Fruit fly (Drosophila melanogaster) whole organism, embryonic: ENCODE measurements around the gene Nup153.
A peak's percentile ranks its signal among the peaks of the same experiment; 100 is the strongest.

ENCODE experiments used
- ATbp ChIP-seq: fragments of 200-800 bp; sonication (Bioruptor generic); optimal IDR thresholded peaks from 2 replicates; lab custom pipeline; 2017; ENCODE audit warnings: missing biosample characterization, mild to moderate bottlenecking, missing genetic modification characterization, missing genetic modification reagents
- B-H1 ChIP-seq: fragments of 200-800 bp; sonication (Bioruptor generic); IDR thresholded peaks from 3 replicates; pipeline ENCODE4 v1.3.6; 2022; ENCODE audit warnings: missing biosample characterization, missing genetic modification characterization
- CG10147 ChIP-seq: fragments of 200-800 bp; sonication (Bioruptor generic); optimal IDR thresholded peaks from 2 replicates; lab custom pipeline; 2019; ENCODE audit warnings: missing biosample characterization, mild to moderate bottlenecking, missing genetic modification characterization, moderate library complexity
- CG11398 ChIP-seq: fragments of 200-800 bp; sonication (Bioruptor generic); optimal IDR thresholded peaks from 2 replicates; lab custom pipeline; 2016; ENCODE audit warnings: missing biosample characterization, missing genetic modification characterization
- CG11696 ChIP-seq: fragments of 200-800 bp; sonication (Bioruptor generic); IDR thresholded peaks from 2 replicates; pipeline ENCODE4 v1.3.6; 2022; ENCODE audit warnings: missing biosample characterization, missing genetic modification characterization
- CG12299 ChIP-seq: fragments of 200-800 bp; sonication (Bioruptor generic); optimal IDR thresholded peaks from 2 replicates; lab custom pipeline; 2018; ENCODE audit warnings: missing biosample characterization, mild to moderate bottlenecking, missing genetic modification characterization
- CG15269 ChIP-seq: fragments of 200-800 bp; sonication (Bioruptor generic); optimal IDR thresholded peaks from 2 replicates; lab custom pipeline; 2018; ENCODE audit warnings: missing biosample characterization, mild to moderate bottlenecking, missing genetic modification characterization, moderate library complexity
- CG15601 ChIP-seq: fragments of 200-800 bp; sonication (Bioruptor generic); optimal IDR thresholded peaks from 3 replicates; lab custom pipeline; 2019; ENCODE audit warnings: missing biosample characterization, mild to moderate bottlenecking, missing genetic modification characterization, moderate library complexity
- CG16815 ChIP-seq: fragments of 200-800 bp; sonication (Bioruptor generic); optimal IDR thresholded peaks from 3 replicates; lab custom pipeline; 2017; ENCODE audit warnings: missing biosample characterization, mild to moderate bottlenecking, missing genetic modification characterization
- CG17328 ChIP-seq: fragments of 200-800 bp; sonication (Bioruptor generic); IDR thresholded peaks from 2 replicates; pipeline ENCODE4 v1.3.6; 2022; ENCODE audit warnings: missing biosample characterization, missing genetic modification characterization
- CG1792 ChIP-seq: fragments of 200-800 bp; sonication (Bioruptor generic); optimal IDR thresholded peaks from 2 replicates; lab custom pipeline; 2016; ENCODE audit warnings: missing biosample characterization, missing genetic modification characterization
- CG18262 ChIP-seq: fragments of 200-800 bp; optimal IDR thresholded peaks from 3 replicates; lab custom pipeline; 2019; ENCODE audit warnings: missing biosample characterization, mild to moderate bottlenecking, missing genetic modification characterization, moderate library complexity
- CG18764 ChIP-seq: fragments of 200-800 bp; sonication (Bioruptor generic); optimal IDR thresholded peaks from 3 replicates; lab custom pipeline; 2016; ENCODE audit warnings: missing biosample characterization, missing genetic modification characterization
- CG2199 ChIP-seq: fragments of 200-800 bp; sonication (Bioruptor generic); IDR thresholded peaks from 3 replicates; pipeline ENCODE4 v1.3.6; 2022; ENCODE audit warnings: missing biosample characterization, missing genetic modification characterization
- CG2202 ChIP-seq: fragments of 200-800 bp; sonication (Bioruptor generic); optimal IDR thresholded peaks from 2 replicates; lab custom pipeline; 2018; ENCODE audit warnings: missing biosample characterization, mild to moderate bottlenecking, missing genetic modification characterization
- CG3163 ChIP-seq: fragments of 200-800 bp; sonication (Bioruptor generic); optimal IDR thresholded peaks from 3 replicates; lab custom pipeline; 2016; ENCODE audit warnings: missing biosample characterization, missing genetic modification characterization
- CG4360 ChIP-seq: fragments of 200-800 bp; sonication (Bioruptor generic); IDR thresholded peaks from 2 replicates; pipeline ENCODE4 v1.3.6; 2022; ENCODE audit warnings: missing biosample characterization, missing genetic modification characterization
- CG5245 ChIP-seq: fragments of 200-800 bp; sonication (Bioruptor generic); optimal IDR thresholded peaks from 3 replicates; lab custom pipeline; 2016; ENCODE audit warnings: missing biosample characterization, missing genetic modification characterization
- CG5953 ChIP-seq: fragments of 200-800 bp; sonication (Bioruptor generic); IDR thresholded peaks from 2 replicates; pipeline ENCODE4 v1.3.6; 2022; ENCODE audit warnings: missing biosample characterization, missing genetic modification characterization
- CG6254 ChIP-seq: fragments of 200-800 bp; sonication (Bioruptor generic); optimal IDR thresholded peaks from 3 replicates; lab custom pipeline; 2017; ENCODE audit warnings: mild to moderate bottlenecking, missing biosample characterization, missing genetic modification reagents, missing genetic modification characterization
- CG6791 ChIP-seq: fragments of 200-800 bp; sonication (Bioruptor generic); IDR thresholded peaks from 3 replicates; pipeline ENCODE4 v1.3.6; 2022; ENCODE audit warnings: missing biosample characterization, missing genetic modification characterization; ENCODE audit not compliant: partially characterized antibody
- CG7839 ChIP-seq: fragments of 200-800 bp; sonication (Bioruptor generic); optimal IDR thresholded peaks from 3 replicates; lab custom pipeline; 2018; ENCODE audit warnings: missing biosample characterization, mild to moderate bottlenecking, missing genetic modification characterization, moderate library complexity
- CG9437 ChIP-seq: fragments of 200-800 bp; sonication (Bioruptor generic); optimal IDR thresholded peaks from 2 replicates; lab custom pipeline; 2018; ENCODE audit warnings: missing biosample characterization, mild to moderate bottlenecking, missing genetic modification characterization
- CG9817 ChIP-seq: fragments of 200-800 bp; sonication (Bioruptor generic); optimal IDR thresholded peaks from 2 replicates; lab custom pipeline; 2018; ENCODE audit warnings: missing biosample characterization, mild to moderate bottlenecking, missing genetic modification characterization, moderate library complexity
- CrebB ChIP-seq: fragments of 200-800 bp; sonication (Bioruptor generic); optimal IDR thresholded peaks from 3 replicates; lab custom pipeline; 2018; ENCODE audit warnings: missing biosample characterization, mild to moderate bottlenecking, missing genetic modification characterization
- D ChIP-seq, 2 experiments: fragments of 200-800 bp in 1 of 2; fragments of >200 bp in 1 of 2; sonication (Bioruptor generic) in 1 of 2; optimal IDR thresholded peaks; 2 replicates in 1 of 2; 3 replicates in 1 of 2; lab custom pipeline; 2017; ENCODE audit warnings: mild to moderate bottlenecking in 1 of 2, missing biosample characterization in 1 of 2, missing genetic modification characterization in 1 of 2, missing genetic modification reagents in 1 of 2
- E2f1 ChIP-seq: fragments of 200-800 bp; sonication (Bioruptor generic); IDR thresholded peaks from 2 replicates; pipeline ENCODE4 v1.3.6; 2022; ENCODE audit warnings: missing biosample characterization, missing genetic modification characterization
- Fer1 ChIP-seq: fragments of 200-800 bp; sonication (Bioruptor generic); optimal IDR thresholded peaks from 2 replicates; lab custom pipeline; 2017; ENCODE audit warnings: missing biosample characterization, mild to moderate bottlenecking, missing genetic modification characterization
- H2.0 ChIP-seq: fragments of 200-800 bp; sonication (Bioruptor generic); IDR thresholded peaks from 2 replicates; pipeline ENCODE4 v1.3.6; 2022; ENCODE audit warnings: missing biosample characterization, missing genetic modification characterization
- Hmr ChIP-seq: fragments of 200-800 bp; sonication (Bioruptor generic); optimal IDR thresholded peaks from 3 replicates; lab custom pipeline; 2017; ENCODE audit warnings: mild to moderate bottlenecking, missing biosample characterization, missing genetic modification reagents, missing genetic modification characterization
- Hr78 ChIP-seq, 2 experiments: fragments of 200-800 bp in 1 of 2; fragments of >200 bp in 1 of 2; sonication (Bioruptor generic) in 1 of 2; optimal IDR thresholded peaks; 2 replicates each; lab custom pipeline; 2017 to 2019; ENCODE audit warnings: missing biosample characterization in 2 of 2, missing genetic modification characterization in 2 of 2, mild to moderate bottlenecking in 1 of 2, moderate library complexity in 1 of 2
- Lpt ChIP-seq: fragments of >200 bp; optimal IDR thresholded peaks from 2 replicates; lab custom pipeline; 2018; ENCODE audit warnings: missing biosample characterization, missing genetic modification characterization
- MTF-1 ChIP-seq: fragments of 200-800 bp; sonication (Bioruptor generic); optimal IDR thresholded peaks from 2 replicates; lab custom pipeline; 2018; ENCODE audit warnings: missing biosample characterization, mild to moderate bottlenecking, missing genetic modification characterization, borderline replicate concordance
- NFAT ChIP-seq: fragments of 200-800 bp; sonication (Bioruptor generic); IDR thresholded peaks from 2 replicates; pipeline ENCODE4 v1.3.6; 2022; ENCODE audit warnings: missing biosample characterization, missing genetic modification characterization
- PHDP ChIP-seq: fragments of 200-800 bp; sonication (Bioruptor generic); optimal IDR thresholded peaks from 3 replicates; lab custom pipeline; 2018; ENCODE audit warnings: missing biosample characterization, mild to moderate bottlenecking, missing genetic modification characterization, moderate library complexity
- Rfx ChIP-seq: fragments of 200-800 bp; sonication (Bioruptor generic); IDR thresholded peaks from 2 replicates; pipeline ENCODE4 v1.3.6; 2022; ENCODE audit warnings: missing biosample characterization, missing genetic modification characterization
- Side ChIP-seq: fragments of 200-800 bp; sonication (Bioruptor generic); optimal IDR thresholded peaks from 2 replicates; lab custom pipeline; 2016; ENCODE audit warnings: missing biosample characterization, missing genetic modification characterization
- Sin3A ChIP-seq: fragments of >200 bp; optimal IDR thresholded peaks from 2 replicates; lab custom pipeline; 2018
- Usf ChIP-seq: fragments of 200-800 bp; sonication (Bioruptor generic); optimal IDR thresholded peaks from 2 replicates; lab custom pipeline; 2017; ENCODE audit warnings: missing genotype, missing biosample characterization, missing genetic modification characterization
- ci ChIP-seq: fragments of 200-800 bp; sonication (Bioruptor generic); IDR thresholded peaks from 3 replicates; pipeline ENCODE4 v1.3.6; 2022; ENCODE audit warnings: missing biosample characterization, missing genetic modification characterization
- hbn ChIP-seq: fragments of 200-800 bp; sonication (Bioruptor generic); IDR thresholded peaks from 2 replicates; pipeline ENCODE4 v1.3.6; 2022; ENCODE audit warnings: missing biosample characterization, missing genetic modification characterization; ENCODE audit not compliant: partially characterized antibody
- lov ChIP-seq, 2 experiments: fragments of 200-800 bp in 1 of 2; fragments of >200 bp in 1 of 2; sonication (Bioruptor generic) in 1 of 2; IDR thresholded peaks in 1 of 2; optimal IDR thresholded peaks in 1 of 2; 2 replicates in 1 of 2; 3 replicates in 1 of 2; pipeline versions ENCODE4 v1.3.6 to Lab custom; 2017 to 2022; ENCODE audit warnings: missing biosample characterization in 1 of 2, missing genetic modification characterization in 1 of 2
- luna ChIP-seq: fragments of 200-800 bp; sonication (Bioruptor generic); optimal IDR thresholded peaks from 2 replicates; lab custom pipeline; 2016; ENCODE audit warnings: missing biosample characterization, missing genetic modification characterization
- otp ChIP-seq: fragments of 200-800 bp; sonication (Bioruptor generic); IDR thresholded peaks from 3 replicates; pipeline ENCODE4, ENCODE4 v1.3.6; 2022; ENCODE audit warnings: missing biosample characterization, missing genetic modification characterization
- pnt ChIP-seq: fragments of 200-800 bp; sonication (Bioruptor generic); optimal IDR thresholded peaks from 3 replicates; lab custom pipeline; 2016; ENCODE audit warnings: missing biosample characterization, missing genetic modification characterization
- sc ChIP-seq, 3 experiments: fragments of >200 bp in 2 of 3; fragments of 200-800 bp in 1 of 3; sonication (Bioruptor generic) in 1 of 3; optimal IDR thresholded peaks; 2 replicates in 2 of 3; 3 replicates in 1 of 3; lab custom pipeline; 2017; ENCODE audit warnings: mild to moderate bottlenecking in 1 of 3, missing biosample characterization in 1 of 3, missing genetic modification characterization in 1 of 3, missing genetic modification reagents in 1 of 3
- stc ChIP-seq: fragments of 200-800 bp; sonication (Bioruptor generic); IDR thresholded peaks from 2 replicates; pipeline ENCODE4 v1.3.6; 2022; ENCODE audit warnings: missing biosample characterization, missing genetic modification characterization
- trem ChIP-seq: fragments of 200-800 bp; optimal IDR thresholded peaks from 3 replicates; lab custom pipeline; 2019; ENCODE audit warnings: missing biosample characterization, mild to moderate bottlenecking, missing genetic modification characterization, moderate library complexity
- trh ChIP-seq: fragments of 200-800 bp; sonication (Bioruptor generic); optimal IDR thresholded peaks from 2 replicates; lab custom pipeline; 2016; ENCODE audit warnings: missing biosample characterization, missing genetic modification characterization
- zen2 ChIP-seq: fragments of 200-800 bp; sonication (Bioruptor generic); IDR thresholded peaks from 3 replicates; pipeline ENCODE4 v1.3.6; 2022; ENCODE audit warnings: missing biosample characterization, missing genetic modification characterization; ENCODE audit not compliant: partially characterized antibody

Nup153 gene

dm6 chrX:16610601-16611058, 11.6 kb downstream of the Nup153 start, which contains the start of gene mbt (continued):
- no peak for TF ChIP-seq Usf (GFP tag; lab: Kevin White, UChicago)
- no peak for TF ChIP-seq luna
- no peak for TF ChIP-seq Hr78 (GFP tag; optimal IDR thresholded peaks at IDR 0.05; lab: Kevin White, UChicago)
- no peak for TF ChIP-seq Hmr (GFP tag; lab: Kevin White, UChicago)
- TF ChIP-seq MTF-1, result no peak
- TF ChIP-seq CrebB (tag; lab: Kevin White, UChicago), result peak; percentile 11
- no peak for TF ChIP-seq B-H1 (GFP tag; lab: Robert Waterston, UW)
- TF ChIP-seq trh, result no peak
- no peak for TF ChIP-seq pnt (GFP tag; lab: Kevin White, UChicago)
- peak; percentile 48 for TF ChIP-seq Rfx (GFP tag; lab: Robert Waterston, UW)
- TF ChIP-seq CG9437 (GFP tag; lab: Kevin White, UChicago), result no peak
- no peak for TF ChIP-seq CG3163
- TF ChIP-seq CG10147 (GFP tag; lab: Kevin White, UChicago), result peak; percentile 55
- TF ChIP-seq Fer1 (GFP tag; lab: Kevin White, UChicago), result peak; percentile 38
- TF ChIP-seq CG4360, result peak; percentile 94
- no peak for TF ChIP-seq CG15269 (tag; lab: Kevin White, UChicago)
- peak; percentile 41 for TF ChIP-seq Side (GFP tag; lab: Kevin White, UChicago)
- TF ChIP-seq CG16815 (GFP tag; lab: Kevin White, UChicago), result no peak
- no peak for TF ChIP-seq CG15601 (tag; lab: Kevin White, UChicago)
- no peak for TF ChIP-seq ci (GFP tag; lab: Robert Waterston, UW)
- peak; percentile 8 for TF ChIP-seq CG1792 (GFP tag; lab: Kevin White, UChicago)
- TF ChIP-seq CG5245 (GFP tag; lab: Kevin White, UChicago), result no peak
- TF ChIP-seq hbn (GFP tag; lab: Robert Waterston, UW), result peak; percentile 89
- TF ChIP-seq CG9817 (tag; lab: Kevin White, UChicago), result no peak
- TF ChIP-seq stc (GFP tag; lab: Robert Waterston, UW), result no peak
- TF ChIP-seq CG17328 (GFP tag; lab: Robert Waterston, UW), result no peak
- TF ChIP-seq CG6791 (GFP tag; lab: Robert Waterston, UW), result peak; percentile 93
- no peak for TF ChIP-seq E2f1 (GFP tag; lab: Robert Waterston, UW)
- TF ChIP-seq sc (optimal IDR thresholded peaks at IDR 0.05; lab: Kevin White, UChicago), result no peak
- TF ChIP-seq sc (GFP tag; optimal IDR thresholded peaks at IDR 0.05; lab: Kevin White, UChicago), result no peak
- TF ChIP-seq CG6254, result no peak
- no peak for TF ChIP-seq Lpt (GFP tag; lab: Kevin White, UChicago)
- TF ChIP-seq D (optimal IDR thresholded peaks at IDR 0.05; lab: Kevin White, UChicago), result peak; percentile 59
- TF ChIP-seq D (GFP tag; optimal IDR thresholded peaks at IDR 0.05; lab: Kevin White, UChicago), result no peak
- TF ChIP-seq NFAT (GFP tag; lab: Robert Waterston, UW), result no peak
- no peak for TF ChIP-seq CG2202 (tag; lab: Kevin White, UChicago)
- TF ChIP-seq CG7839 (tag; lab: Kevin White, UChicago), result no peak
- TF ChIP-seq Sin3A (lab: Kevin White, UChicago), result peak; percentile 85
- no peak for TF ChIP-seq CG2199 (GFP tag; lab: Robert Waterston, UW)
- TF ChIP-seq CG18764 (GFP tag; lab: Kevin White, UChicago), result no peak
- TF ChIP-seq CG5953 (GFP tag; lab: Robert Waterston, UW), result no peak
- no peak for TF ChIP-seq lov (optimal IDR thresholded peaks at IDR 0.05; lab: Kevin White, UChicago)
- TF ChIP-seq lov (GFP tag; IDR thresholded peaks at IDR 0.05; lab: Robert Waterston, UW), result no peak
- TF ChIP-seq trem, result peak; percentile 53
- no peak for TF ChIP-seq CG11696
- no peak for TF ChIP-seq CG11398
- no peak for TF ChIP-seq CG12299 (tag; lab: Kevin White, UChicago)
- no peak for TF ChIP-seq otp (GFP tag; lab: Robert Waterston, UW)
- TF ChIP-seq ATbp, result no peak
- no peak for TF ChIP-seq CG18262 (tag; lab: Kevin White, UChicago)
- no peak for TF ChIP-seq H2.0 (GFP tag; lab: Robert Waterston, UW)
- TF ChIP-seq zen2 (GFP tag; lab: Robert Waterston, UW), result peak; percentile 86
- no peak for TF ChIP-seq PHDP
